Worm (Caenorhabditis elegans): Measurements from ENCODE around the gene dgat-2.

Gene dgat-2

ce11 chrV:17659228-17659627, 875 bp upstream of the dgat-2 start, which contains the start of gene fbxa-108 (continued):
- no peak for TF ChIP-seq die-1 (tag; optimal IDR thresholded peaks at IDR 0.05)
- no peak for TF ChIP-seq dpff-1 (tag; optimal IDR thresholded peaks at IDR 0.05)
- TF ChIP-seq T26A5.8 (tag; optimal IDR thresholded peaks at IDR 0.05) = no peak
- no peak for TF ChIP-seq F37B4.10 (GFP tag; IDR thresholded peaks at IDR 0.05)
- no peak for TF ChIP-seq dpl-1 (GFP tag; optimal IDR thresholded peaks at IDR 0.05)
- peak; percentile 17 for TF ChIP-seq unc-62 (GFP tag; optimal IDR thresholded peaks at IDR 0.05)
- no peak for TF ChIP-seq aptf-2 (GFP tag; conservative IDR thresholded peaks at IDR 0.05)
- TF ChIP-seq K12H6.12 (tag; optimal IDR thresholded peaks at IDR 0.05) = no peak
- no peak for TF ChIP-seq hsf-1 (GFP tag; IDR thresholded peaks at IDR 0.05)
- no peak for TF ChIP-seq ceh-40 (GFP tag; IDR thresholded peaks at IDR 0.05)
- no peak for TF ChIP-seq ceh-79 (tag; optimal IDR thresholded peaks at IDR 0.05)

DNA sequence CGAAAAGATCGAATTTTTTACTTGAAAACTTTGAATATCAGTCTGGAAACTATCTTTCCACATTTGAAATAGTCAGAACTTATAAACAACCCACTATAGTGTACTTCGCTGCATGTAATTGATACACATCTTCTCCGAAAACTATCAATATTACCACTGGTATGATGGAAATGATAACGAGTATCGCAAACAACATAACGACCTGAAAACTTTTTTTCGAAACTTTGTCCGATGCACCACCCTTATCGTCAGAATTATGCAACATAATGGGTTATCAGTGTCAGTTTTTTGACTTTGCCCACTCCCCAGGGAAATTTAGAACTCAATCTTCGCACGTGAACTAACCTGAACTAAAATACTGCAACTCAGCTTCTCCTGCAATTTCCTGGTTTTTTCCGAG, 2.2 kb downstream of the dgat-2 start:
- TF ChIP-seq aptf-3 (GFP tag; IDR thresholded peaks at IDR 0.05) (no peak), lag-1 (GFP tag; IDR thresholded peaks at IDR 0.05) (no peak), nhr-80 (tag; optimal IDR thresholded peaks at IDR 0.05) (peak; percentile 87), snpc-4 (GFP tag; optimal IDR thresholded peaks at IDR 0.05) (no peak), snpc-4 (tag; optimal IDR thresholded peaks at IDR 0.05) (peak in 1 of 4 experiments; percentile 0), atf-7 (tag; optimal IDR thresholded peaks at IDR 0.05) (peak; percentile 41)

- TF ChIP-seq rpc-1 (optimal IDR thresholded peaks at IDR 0.05) = no peak
- peak; percentile 40 for TF ChIP-seq rpc-1 (tag; optimal IDR thresholded peaks at IDR 0.05)
- TF ChIP-seq zfh-2 (GFP tag; conservative IDR thresholded peaks at IDR 0.05) = peak; percentile 67
- no peak for TF ChIP-seq lsy-27 (tag; optimal IDR thresholded peaks at IDR 0.05; ENCODE audit: borderline replicate concordance, insufficient read depth)
- TF ChIP-seq tbp1 (GFP tag; optimal IDR thresholded peaks at IDR 0.05) = peak; percentile 56
- TF ChIP-seq F49E8.2 (tag; optimal IDR thresholded peaks at IDR 0.05; ENCODE audit: insufficient read depth) = no peak
- peak; percentile 77; the same call in 1 of the 2 replicates for TF ChIP-seq nhr-120 (GFP tag; IDR thresholded peaks at IDR 0.05)
Measured at ce11 chrV:17664367-17664766, 4.3 kb downstream of the dgat-2 start.

DNA sequence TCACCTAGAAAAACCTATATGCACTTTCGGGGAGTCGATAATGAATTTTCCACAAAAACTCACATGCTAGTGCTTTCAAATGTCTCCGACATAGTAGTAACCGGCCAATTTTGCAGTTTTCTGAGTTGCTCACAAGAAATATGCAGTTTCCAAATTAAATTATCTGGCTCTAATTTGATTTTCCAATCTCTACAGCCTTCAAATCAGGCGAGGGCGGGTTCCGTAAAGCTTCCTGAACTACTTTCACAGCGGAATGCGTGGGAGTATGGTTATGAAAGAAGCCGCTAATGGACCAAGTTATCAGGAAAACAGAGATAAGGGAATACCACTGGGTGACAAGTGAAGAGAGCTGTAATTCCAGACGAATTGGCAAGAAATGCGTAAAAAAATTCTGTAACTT, 5.8 kb downstream of the dgat-2 start, which contains the start of gene F59A1.11:
Gene F59A1.11, minus strand, starts transcription at position 101 of the 400 bp plus-strand sequence.
- no peak for TF ChIP-seq mcd-1 (GFP tag; IDR thresholded peaks at IDR 0.05)
- no peak for TF ChIP-seq madf-10 (tag; optimal IDR thresholded peaks at IDR 0.05)
- TF ChIP-seq ceh-91 (GFP tag; IDR thresholded peaks at IDR 0.05) = no peak
- TF ChIP-seq cebp-1 (GFP tag; IDR thresholded peaks at IDR 0.05) = no peak
- no peak for TF ChIP-seq cebp-1 (tag; optimal IDR thresholded peaks at IDR 0.05)
- TF ChIP-seq him-1 (tag; optimal IDR thresholded peaks at IDR 0.05) = no peak
- TF ChIP-seq snpc-3.4 (tag; optimal IDR thresholded peaks at IDR 0.05) = no peak
- no peak for TF ChIP-seq attf-3 (GFP tag; conservative IDR thresholded peaks at IDR 0.05)
- TF ChIP-seq snpc-1.1 (tag; optimal IDR thresholded peaks at IDR 0.05; ENCODE audit: insufficient read depth) = no peak
- TF ChIP-seq F37B4.10 (GFP tag; IDR thresholded peaks at IDR 0.05) = no peak

ce11 chrV:17667676-17668075, 7.6 kb downstream of the dgat-2 start, which contains the start of gene F59A1.12:
Gene F59A1.12 (minus strand): TSS chrV:17667776.
- TF ChIP-seq snpc-4 (GFP tag; optimal IDR thresholded peaks at IDR 0.05) (no peak), snpc-4 (tag; optimal IDR thresholded peaks at IDR 0.05) (no peak), madf-3 (GFP tag; IDR thresholded peaks at IDR 0.05) (no peak), hlh-12 (tag; optimal IDR thresholded peaks at IDR 0.05) (no peak), B0336.3 (GFP tag; IDR thresholded peaks at IDR 0.05) (no peak), dpff-1 (tag; optimal IDR thresholded peaks at IDR 0.05) (no peak)
